Worm (Caenorhabditis elegans) whole organism, late embryonic: ENCODE data around the gene C27D8.1.

ENCODE experiments used
- fkh-10 ChIP-seq: fragments of 150-350 bp; optimal IDR thresholded peaks from 2 replicates; lab custom pipeline; 2014; ENCODE audit warnings: missing biosample characterization, missing genetic modification reagents, missing genetic modification characterization
- nhr-11 ChIP-seq: fragments of 150-350 bp; optimal IDR thresholded peaks from 2 replicates; lab custom pipeline; 2014; ENCODE audit warnings: missing biosample characterization, missing genetic modification characterization
- pros-1 ChIP-seq: fragments of 150-350 bp; optimal IDR thresholded peaks from 2 replicates; lab custom pipeline; 2014; ENCODE audit warnings: missing biosample characterization, missing genetic modification reagents, missing genetic modification characterization
- rnt-1 ChIP-seq: sonication (generic microtip); optimal IDR thresholded peaks from 2 replicates; lab custom pipeline; 2016; ENCODE audit warnings: missing genetic modification characterization, missing compliant biosample characterization
- sox-2 ChIP-seq: fragments of 200-800 bp; sonication (Bioruptor generic); IDR thresholded peaks from 2 replicates; pipeline ENCODE4 v1.3.6; 2022; ENCODE audit warnings: missing genetic modification reagents, missing genetic modification characterization, missing compliant biosample characterization

ce11 chrIV:12719664-12720063 is 2.0 kb downstream of the C27D8.1 start, which contains the start of gene idpp-7:
- TF ChIP-seq nhr-11 (no peak), sox-2 (GFP tag; lab: Robert Waterston, UW) (no peak), pros-1 (no peak), rnt-1 (no peak), fkh-10 (GFP tag; lab: Kevin White, UChicago) (no peak)
